Worm (Caenorhabditis elegans): ENCODE results near the gene nlp-81.

- TF ChIP-seq nhr-237 (tag; optimal IDR thresholded peaks at IDR 0.05) (no peak), pha-4 (tag; optimal IDR thresholded peaks at IDR 0.05) (no peak), nhr-2 (tag; optimal IDR thresholded peaks at IDR 0.05) (no peak), nhr-76 (tag; optimal IDR thresholded peaks at IDR 0.05) (no peak), unc-62 (GFP tag; optimal IDR thresholded peaks at IDR 0.05) (no peak)
Measured at ce11 chrIV:3176067-3176758, at the start of gene nlp-81.

Data from whole organism, mixed stage, embryonic.